Fruit fly (Drosophila melanogaster): ENCODE measurements around the gene CG33639.

Gene CG33639

DNA sequence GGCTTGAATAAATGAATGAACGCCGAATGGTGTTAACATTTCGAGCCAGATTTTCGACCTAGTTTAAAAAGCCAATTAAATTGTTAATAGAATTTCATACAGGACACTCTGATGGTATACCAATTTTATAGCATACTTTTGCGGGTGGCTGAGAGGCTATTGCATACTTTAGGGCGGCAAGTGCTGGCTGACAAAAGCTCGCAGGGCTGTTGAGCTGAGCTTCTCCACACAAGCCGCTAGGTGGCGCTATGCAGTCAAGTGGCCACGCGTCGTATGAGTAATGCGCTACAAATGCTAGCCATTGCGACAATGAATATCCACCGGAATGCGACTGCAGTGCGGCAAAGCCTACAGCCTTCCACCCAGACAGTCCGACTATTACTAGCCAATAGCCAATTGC is 13.4 kb upstream of the CG33639 start (continued):
- TF ChIP-seq scrt (GFP tag; optimal IDR thresholded peaks at IDR 0.05), result no peak
- TF ChIP-seq CG13287 (GFP tag; IDR thresholded peaks at IDR 0.05; ENCODE audit: partially characterized antibody), result peak; percentile 10; the same call in 1 of the 2 replicates
- TF ChIP-seq Optix (GFP tag; IDR thresholded peaks at IDR 0.05), result 0 out of 3 replicates have a peak, but pooled peaks have one; percentile 8
- no peak for TF ChIP-seq CG10209 (GFP tag; optimal IDR thresholded peaks at IDR 0.05)
- peak; percentile 7 for TF ChIP-seq CG12071 (GFP tag; optimal IDR thresholded peaks at IDR 0.05)
- TF ChIP-seq CG11723 (GFP tag; optimal IDR thresholded peaks at IDR 0.05), result no peak
- no peak for TF ChIP-seq peb (GFP tag; IDR thresholded peaks at IDR 0.05)
- no peak for TF ChIP-seq Hr3 (GFP tag; optimal IDR thresholded peaks at IDR 0.05)
- TF ChIP-seq CG42726 (GFP tag; IDR thresholded peaks at IDR 0.05; ENCODE audit: partially characterized antibody), result peak; percentile 82; the same call in 1 of the 2 replicates
- no peak for TF ChIP-seq pfk (GFP tag; optimal IDR thresholded peaks at IDR 0.05)
- TF ChIP-seq Lpt (GFP tag; optimal IDR thresholded peaks at IDR 0.05), result no peak
- TF ChIP-seq CG16863 (GFP tag; optimal IDR thresholded peaks at IDR 0.05), result no peak
- TF ChIP-seq prd (optimal IDR thresholded peaks at IDR 0.05), result no peak
- TF ChIP-seq prd (GFP tag; IDR thresholded peaks at IDR 0.05), result peak; percentile 48; the same call in 2 of the 3 replicates
- TF ChIP-seq CG12659 (GFP tag; optimal IDR thresholded peaks at IDR 0.05), result no peak
- no peak for TF ChIP-seq CG10543 (GFP tag; optimal IDR thresholded peaks at IDR 0.05)
- peak; percentile 47 for TF ChIP-seq Ptx1 (GFP tag; IDR thresholded peaks at IDR 0.05)
- TF ChIP-seq Deaf1 (tag; optimal IDR thresholded peaks at IDR 0.05), result peak; percentile 0
- TF ChIP-seq HLH54F (GFP tag; optimal IDR thresholded peaks at IDR 0.05), result peak; percentile 17
- TF ChIP-seq CG6791 (GFP tag; IDR thresholded peaks at IDR 0.05; ENCODE audit: partially characterized antibody), result 0 out of 3 replicates have a peak, but pooled peaks have one; percentile 6
- no peak for TF ChIP-seq Sry-β (GFP tag; optimal IDR thresholded peaks at IDR 0.05)
- no peak for TF ChIP-seq CG12155 (GFP tag; optimal IDR thresholded peaks at IDR 0.05)
- TF ChIP-seq HmgZ (tag; optimal IDR thresholded peaks at IDR 0.05), result peak; percentile 3
- no peak for TF ChIP-seq CG4328 (GFP tag; optimal IDR thresholded peaks at IDR 0.05)
- TF ChIP-seq GATAe (GFP tag; conservative IDR thresholded peaks at IDR 0.05), result no peak
- TF ChIP-seq ash1 (GFP tag; optimal IDR thresholded peaks at IDR 0.05), result no peak
- no peak for TF ChIP-seq CG11696 (GFP tag; IDR thresholded peaks at IDR 0.05)
- no peak for TF ChIP-seq Dfd (GFP tag; optimal IDR thresholded peaks at IDR 0.05)
- no peak for TF ChIP-seq tll (GFP tag; optimal IDR thresholded peaks at IDR 0.05)
- peak in 1 of 2 experiments; percentile 19 for TF ChIP-seq bsh (GFP tag; optimal IDR thresholded peaks at IDR 0.05)
- 0 out of 3 replicates have a peak, but pooled peaks have one; percentile 8 for TF ChIP-seq HLH4C (GFP tag; IDR thresholded peaks at IDR 0.05; ENCODE audit: partially characterized antibody)
- TF ChIP-seq CG9437 (GFP tag; optimal IDR thresholded peaks at IDR 0.05), result no peak
- TF ChIP-seq org-1 (GFP tag; optimal IDR thresholded peaks at IDR 0.05), result no peak
- no peak for TF ChIP-seq zfh2 (GFP tag; optimal IDR thresholded peaks at IDR 0.05)
- TF ChIP-seq CG30431 (GFP tag; optimal IDR thresholded peaks at IDR 0.05), result peak; percentile 8
- no peak for TF ChIP-seq CG7928 (GFP tag; optimal IDR thresholded peaks at IDR 0.05)
- no peak for TF ChIP-seq HHEX (GFP tag; optimal IDR thresholded peaks at IDR 0.05)
- TF ChIP-seq Hr39 (optimal IDR thresholded peaks at IDR 0.05), result no peak
- TF ChIP-seq Trl (optimal IDR thresholded peaks at IDR 0.05), result no peak
- peak; percentile 16 for TF ChIP-seq Trl (GFP tag; optimal IDR thresholded peaks at IDR 0.05)
- peak; percentile 36 for TF ChIP-seq p53 (GFP tag; optimal IDR thresholded peaks at IDR 0.05)
- TF ChIP-seq salm (tag; optimal IDR thresholded peaks at IDR 0.05), result no peak
- TF ChIP-seq CG15011 (GFP tag; optimal IDR thresholded peaks at IDR 0.05), result no peak
- peak; percentile 76; the same call in 2 of the 3 replicates for TF ChIP-seq ci (GFP tag; IDR thresholded peaks at IDR 0.05)
- TF ChIP-seq caup (GFP tag; optimal IDR thresholded peaks at IDR 0.05; ENCODE audit: severe bottlenecking), result no peak
- no peak for TF ChIP-seq Lim3 (GFP tag; IDR thresholded peaks at IDR 0.05)
- no peak for TF ChIP-seq CG32772 (GFP tag; IDR thresholded peaks at IDR 0.05)
- no peak for TF ChIP-seq zen2 (GFP tag; IDR thresholded peaks at IDR 0.05; ENCODE audit: partially characterized antibody)
- TF ChIP-seq cg (GFP tag; optimal IDR thresholded peaks at IDR 0.05), result no peak
- TF ChIP-seq CG8359 (GFP tag; optimal IDR thresholded peaks at IDR 0.05; ENCODE audit: borderline replicate concordance), result no peak

Measured in whole organism, embryonic.